Fruit fly (Drosophila melanogaster) whole organism, embryonic: ENCODE results near the gene CG15740.

Experiments
- Antp ChIP-seq: fragments of 200-800 bp; sonication (Bioruptor generic); optimal IDR thresholded peaks from 3 replicates; lab custom pipeline; 2016; ENCODE audit warnings: missing biosample characterization, missing genetic modification characterization
- Atf-2 ChIP-seq: fragments of 200-800 bp; sonication (Bioruptor generic); optimal IDR thresholded peaks from 2 replicates; lab custom pipeline; 2016; ENCODE audit warnings: missing biosample characterization, missing genetic modification characterization
- Atf6 ChIP-seq: fragments of 200-800 bp; sonication (Bioruptor generic); IDR thresholded peaks from 2 replicates; pipeline ENCODE4 v1.3.6; 2022; ENCODE audit warnings: missing biosample characterization, missing genetic modification characterization
- BtbVII ChIP-seq: fragments of 200-800 bp; sonication (Bioruptor generic); optimal IDR thresholded peaks from 3 replicates; lab custom pipeline; 2017; ENCODE audit warnings: missing biosample characterization, mild to moderate bottlenecking, missing genetic modification characterization
- CG12104 ChIP-seq: fragments of 200-800 bp; sonication (Bioruptor generic); optimal IDR thresholded peaks from 3 replicates; lab custom pipeline; 2016; ENCODE audit warnings: missing biosample characterization, missing genetic modification characterization
- CG12769 ChIP-seq: fragments of 200-800 bp; sonication (Bioruptor generic); optimal IDR thresholded peaks from 2 replicates; lab custom pipeline; 2019; ENCODE audit warnings: missing biosample characterization, mild to moderate bottlenecking, missing genetic modification characterization, moderate library complexity
- CG15011 ChIP-seq: fragments of 200-800 bp; sonication (Bioruptor generic); optimal IDR thresholded peaks from 3 replicates; lab custom pipeline; 2018; ENCODE audit warnings: missing biosample characterization, mild to moderate bottlenecking, missing genetic modification characterization
- CG1602 ChIP-seq: fragments of 200-800 bp; sonication (Bioruptor generic); optimal IDR thresholded peaks from 3 replicates; lab custom pipeline; 2016; ENCODE audit warnings: missing biosample characterization, missing genetic modification characterization
- CG1603 ChIP-seq: fragments of 200-800 bp; sonication (Bioruptor generic); optimal IDR thresholded peaks from 2 replicates; lab custom pipeline; 2019; ENCODE audit warnings: missing biosample characterization, mild to moderate bottlenecking, missing genetic modification characterization, moderate library complexity
- CG17361 ChIP-seq: fragments of 200-800 bp; sonication (Bioruptor generic); IDR thresholded peaks from 3 replicates; pipeline ENCODE4 v1.3.6; 2022; ENCODE audit warnings: missing biosample characterization, missing genetic modification characterization
- CG1792 ChIP-seq: fragments of 200-800 bp; sonication (Bioruptor generic); optimal IDR thresholded peaks from 2 replicates; lab custom pipeline; 2016; ENCODE audit warnings: missing biosample characterization, missing genetic modification characterization
- CG1832 ChIP-seq: fragments of 200-800 bp; sonication (Bioruptor generic); optimal IDR thresholded peaks from 2 replicates; lab custom pipeline; 2017; ENCODE audit warnings: missing biosample characterization, mild to moderate bottlenecking, missing genetic modification characterization, inconsistent platforms
- CG18476 ChIP-seq: fragments of 200-800 bp; sonication (Bioruptor generic); optimal IDR thresholded peaks from 2 replicates; lab custom pipeline; 2016; ENCODE audit warnings: missing biosample characterization, mild to moderate bottlenecking, missing genetic modification characterization
- CG18599 ChIP-seq: fragments of 200-800 bp; sonication (Bioruptor generic); optimal IDR thresholded peaks from 3 replicates; lab custom pipeline; 2017; ENCODE audit warnings: missing biosample characterization, missing genetic modification characterization, mild to moderate bottlenecking, moderate library complexity, missing genetic modification reagents
- CG31224 ChIP-seq: fragments of 200-800 bp; sonication (Bioruptor generic); IDR thresholded peaks from 2 replicates; pipeline ENCODE4 v1.3.6; 2022; ENCODE audit warnings: missing biosample characterization, missing genetic modification characterization
- CG31388 ChIP-seq: fragments of 200-800 bp; sonication (Bioruptor generic); optimal IDR thresholded peaks from 2 replicates; lab custom pipeline; 2016; ENCODE audit warnings: missing biosample characterization, missing genetic modification characterization
- CG32767 ChIP-seq: fragments of 200-800 bp; sonication (Bioruptor generic); IDR thresholded peaks from 2 replicates; pipeline ENCODE4 v1.3.6; 2022; ENCODE audit warnings: missing biosample characterization, missing genetic modification characterization
- CG4328 ChIP-seq: fragments of 200-800 bp; sonication (Bioruptor generic); optimal IDR thresholded peaks from 3 replicates; lab custom pipeline; 2017; ENCODE audit warnings: missing biosample characterization, missing genetic modification reagents, missing genetic modification characterization
- CG6791 ChIP-seq: fragments of 200-800 bp; sonication (Bioruptor generic); IDR thresholded peaks from 3 replicates; pipeline ENCODE4 v1.3.6; 2022; ENCODE audit warnings: missing biosample characterization, missing genetic modification characterization; ENCODE audit not compliant: partially characterized antibody
- CG7839 ChIP-seq: fragments of 200-800 bp; sonication (Bioruptor generic); optimal IDR thresholded peaks from 3 replicates; lab custom pipeline; 2018; ENCODE audit warnings: missing biosample characterization, mild to moderate bottlenecking, missing genetic modification characterization, moderate library complexity
- CG8924 ChIP-seq: fragments of 200-800 bp; optimal IDR thresholded peaks from 3 replicates; lab custom pipeline; 2019; ENCODE audit warnings: missing biosample characterization, mild to moderate bottlenecking, missing genetic modification characterization, moderate library complexity
- CG9437 ChIP-seq: fragments of 200-800 bp; sonication (Bioruptor generic); optimal IDR thresholded peaks from 2 replicates; lab custom pipeline; 2018; ENCODE audit warnings: missing biosample characterization, mild to moderate bottlenecking, missing genetic modification characterization
- CG9876 ChIP-seq: fragments of 200-800 bp; sonication (Bioruptor generic); optimal IDR thresholded peaks from 2 replicates; lab custom pipeline; 2016; ENCODE audit warnings: missing biosample characterization, missing genetic modification characterization
- Eip74EF ChIP-seq, 2 experiments: fragments of 200-800 bp in 1 of 2; fragments of >200 bp in 1 of 2; sonication (Bioruptor generic) in 1 of 2; optimal IDR thresholded peaks; 2 replicates each; lab custom pipeline; 2017 to 2019; ENCODE audit warnings: missing biosample characterization in 2 of 2, missing genetic modification characterization in 2 of 2, mild to moderate bottlenecking in 1 of 2, moderate library complexity in 1 of 2
- Ets97D ChIP-seq: fragments of 200-800 bp; sonication (Bioruptor generic); optimal IDR thresholded peaks from 3 replicates; lab custom pipeline; 2016; ENCODE audit warnings: missing biosample characterization, missing genetic modification characterization
- Fer3 ChIP-seq: fragments of 200-800 bp; sonication (Bioruptor generic); optimal IDR thresholded peaks from 2 replicates; lab custom pipeline; 2018; ENCODE audit warnings: missing biosample characterization, mild to moderate bottlenecking, missing genetic modification characterization, moderate library complexity
- H2.0 ChIP-seq: fragments of 200-800 bp; sonication (Bioruptor generic); IDR thresholded peaks from 2 replicates; pipeline ENCODE4 v1.3.6; 2022; ENCODE audit warnings: missing biosample characterization, missing genetic modification characterization
- Hr51 ChIP-seq, 2 experiments: fragments of 200-800 bp; sonication (Bioruptor generic); optimal IDR thresholded peaks; 2 replicates in 1 of 2; 3 replicates in 1 of 2; lab custom pipeline; 2016 to 2018; ENCODE audit warnings: missing biosample characterization in 2 of 2, missing genetic modification characterization in 2 of 2, mild to moderate bottlenecking in 1 of 2, moderate library complexity in 1 of 2
- Lhr ChIP-seq: fragments of 200-800 bp; sonication (Bioruptor generic); optimal IDR thresholded peaks from 3 replicates; lab custom pipeline; 2017; ENCODE audit warnings: mild to moderate bottlenecking, missing biosample characterization, missing genetic modification reagents, missing genetic modification characterization
- Lim3 ChIP-seq: fragments of 200-800 bp; sonication (Bioruptor generic); IDR thresholded peaks from 2 replicates; pipeline ENCODE4 v1.3.6; 2022; ENCODE audit warnings: missing biosample characterization, missing genetic modification characterization
- Mad ChIP-seq: fragments of 200-800 bp; sonication (Bioruptor generic); optimal IDR thresholded peaks from 2 replicates; lab custom pipeline; 2016; ENCODE audit warnings: missing biosample characterization, missing genetic modification characterization
- NC2α ChIP-seq: fragments of 200-800 bp; sonication (Bioruptor generic); optimal IDR thresholded peaks from 2 replicates; lab custom pipeline; 2016; ENCODE audit warnings: missing biosample characterization, missing genetic modification characterization
- Optix ChIP-seq: fragments of 200-800 bp; sonication (Bioruptor generic); IDR thresholded peaks from 3 replicates; pipeline ENCODE4 v1.3.6; 2022; ENCODE audit warnings: missing biosample characterization, missing genetic modification characterization
- Six4 ChIP-seq: fragments of 200-800 bp; sonication (Bioruptor generic); optimal IDR thresholded peaks from 2 replicates; lab custom pipeline; 2016; ENCODE audit warnings: missing biosample characterization, missing genetic modification characterization
- Sry-β ChIP-seq: fragments of 200-800 bp; sonication (Bioruptor generic); optimal IDR thresholded peaks from 2 replicates; lab custom pipeline; 2018; ENCODE audit warnings: missing biosample characterization, mild to moderate bottlenecking, missing genetic modification characterization, moderate library complexity
- bigmax ChIP-seq: fragments of 200-800 bp; sonication (Bioruptor generic); optimal IDR thresholded peaks from 2 replicates; lab custom pipeline; 2018; ENCODE audit warnings: missing biosample characterization, mild to moderate bottlenecking, missing genetic modification characterization
- danr ChIP-seq: fragments of 200-800 bp; sonication (Bioruptor generic); IDR thresholded peaks from 2 replicates; pipeline ENCODE4 v1.3.6; 2022; ENCODE audit warnings: missing biosample characterization, missing genetic modification characterization
- dati ChIP-seq: fragments of 200-800 bp; sonication (Bioruptor generic); IDR thresholded peaks from 2 replicates; pipeline ENCODE4 v1.3.6; 2022; ENCODE audit warnings: missing biosample characterization, missing genetic modification characterization
- esg ChIP-seq: fragments of 200-800 bp; sonication (Bioruptor generic); conservative IDR thresholded peaks from 2 replicates; pipeline ENCODE4 v1.3.6; 2022; ENCODE audit warnings: missing biosample characterization, missing genetic modification characterization
- ewg ChIP-seq: fragments of 200-800 bp; sonication (Bioruptor generic); optimal IDR thresholded peaks from 3 replicates; lab custom pipeline; 2017; ENCODE audit warnings: mild to moderate bottlenecking, missing biosample characterization, missing genetic modification reagents, missing genetic modification characterization
- gcm ChIP-seq: fragments of 200-800 bp; sonication (Bioruptor generic); optimal IDR thresholded peaks from 2 replicates; lab custom pipeline; 2019; ENCODE audit warnings: missing biosample characterization, mild to moderate bottlenecking, missing genetic modification characterization, moderate library complexity
- pfk ChIP-seq: fragments of 200-800 bp; sonication (Bioruptor generic); optimal IDR thresholded peaks from 2 replicates; lab custom pipeline; 2018; ENCODE audit warnings: missing biosample characterization, mild to moderate bottlenecking, missing genetic modification characterization, moderate library complexity
- pros ChIP-seq: fragments of 200-800 bp; sonication (Bioruptor generic); optimal IDR thresholded peaks from 3 replicates; lab custom pipeline; 2019; ENCODE audit warnings: missing biosample characterization, mild to moderate bottlenecking, missing genetic modification characterization, moderate library complexity
- ranshi ChIP-seq: fragments of 200-800 bp; sonication (Bioruptor generic); IDR thresholded peaks from 2 replicates; pipeline ENCODE4 v1.3.6; 2022; ENCODE audit warnings: missing biosample characterization, missing genetic modification characterization
- row ChIP-seq: fragments of 200-800 bp; sonication (Bioruptor generic); IDR thresholded peaks from 3 replicates; pipeline ENCODE4 v1.3.6; 2022; ENCODE audit warnings: missing biosample characterization, missing genetic modification characterization
- sim ChIP-seq: fragments of 200-800 bp; sonication (Bioruptor generic); IDR thresholded peaks from 2 replicates; pipeline ENCODE4 v1.3.6; 2022; ENCODE audit warnings: missing biosample characterization, missing genetic modification characterization
- sr ChIP-seq: fragments of 200-800 bp; sonication (Bioruptor generic); IDR thresholded peaks from 3 replicates; pipeline ENCODE4 v1.3.6; 2022; ENCODE audit warnings: missing biosample characterization, missing genetic modification characterization
- stc ChIP-seq: fragments of 200-800 bp; sonication (Bioruptor generic); IDR thresholded peaks from 2 replicates; pipeline ENCODE4 v1.3.6; 2022; ENCODE audit warnings: missing biosample characterization, missing genetic modification characterization
- tap ChIP-seq: fragments of 200-800 bp; optimal IDR thresholded peaks from 3 replicates; lab custom pipeline; 2019; ENCODE audit warnings: missing biosample characterization, mild to moderate bottlenecking, missing genetic modification characterization, moderate library complexity
- trem ChIP-seq: fragments of 200-800 bp; optimal IDR thresholded peaks from 3 replicates; lab custom pipeline; 2019; ENCODE audit warnings: missing biosample characterization, mild to moderate bottlenecking, missing genetic modification characterization, moderate library complexity
- unc-4 ChIP-seq: fragments of 200-800 bp; sonication (Bioruptor generic); IDR thresholded peaks from 2 replicates; pipeline ENCODE4 v1.3.6; 2022; ENCODE audit warnings: missing biosample characterization, missing genetic modification characterization; ENCODE audit not compliant: partially characterized antibody

The CG15740 gene

dm6 chrX:11852310-11852709 lies 6.4 kb upstream of the CG15740 start, which contains the start of gene p24-1 (continued):
- peak; percentile 54 for TF ChIP-seq row (GFP tag; lab: Robert Waterston, UW)
- TF ChIP-seq CG1832 (GFP tag; lab: Kevin White, UChicago), result no peak
- TF ChIP-seq Hr51 (GFP tag; optimal IDR thresholded peaks at IDR 0.05; lab: Kevin White, UChicago), result peak in 1 of 2 experiments; percentile 49
- no peak for TF ChIP-seq Lim3
- TF ChIP-seq Atf6 (GFP tag; lab: Robert Waterston, UW), result no peak
- peak; percentile 11 for TF ChIP-seq CG9876 (GFP tag; lab: Kevin White, UChicago)
- TF ChIP-seq NC2α (GFP tag; lab: Kevin White, UChicago), result no peak
- TF ChIP-seq CG1792, result peak; percentile 65
- no peak for TF ChIP-seq CG12104 (GFP tag; lab: Kevin White, UChicago)
- peak; percentile 90 for TF ChIP-seq unc-4 (GFP tag; lab: Robert Waterston, UW)
- peak; percentile 60 for TF ChIP-seq gcm (GFP tag; lab: Kevin White, UChicago)
- 0 out of 3 replicates have a peak, but pooled peaks have one; percentile 13 for TF ChIP-seq CG17361 (GFP tag; lab: Robert Waterston, UW)
- no peak for TF ChIP-seq Atf-2 (GFP tag; lab: Kevin White, UChicago)
- no peak for TF ChIP-seq Six4 (GFP tag; lab: Kevin White, UChicago)
- TF ChIP-seq Fer3, result peak; percentile 12
- no peak for TF ChIP-seq sr (GFP tag; lab: Robert Waterston, UW)
- TF ChIP-seq CG8924 (tag; lab: Kevin White, UChicago), result no peak
- no peak for TF ChIP-seq ranshi
- TF ChIP-seq CG4328 (GFP tag; lab: Kevin White, UChicago), result no peak
- TF ChIP-seq CG1602 (GFP tag; lab: Kevin White, UChicago), result peak; percentile 13
- no peak for TF ChIP-seq Mad (GFP tag; lab: Kevin White, UChicago)
- TF ChIP-seq Optix (GFP tag; lab: Robert Waterston, UW), result no peak
- TF ChIP-seq CG12769, result peak; percentile 30
- TF ChIP-seq H2.0 (GFP tag; lab: Robert Waterston, UW), result no peak
- peak; percentile 54 for TF ChIP-seq trem
- no peak for TF ChIP-seq sim (GFP tag; lab: Robert Waterston, UW)
- TF ChIP-seq BtbVII (GFP tag; lab: Kevin White, UChicago), result no peak
- TF ChIP-seq Antp (GFP tag; lab: Kevin White, UChicago), result peak; percentile 39
- TF ChIP-seq pros (GFP tag; lab: Kevin White, UChicago), result no peak
- no peak for TF ChIP-seq esg (GFP tag; lab: Robert Waterston, UW)
- TF ChIP-seq Sry-β (GFP tag; lab: Kevin White, UChicago), result peak; percentile 63
- TF ChIP-seq CG1603 (tag; lab: Kevin White, UChicago), result peak; percentile 79
- peak; percentile 11 for TF ChIP-seq Lhr (GFP tag; lab: Kevin White, UChicago)
- TF ChIP-seq CG18599, result peak; percentile 46
- no peak for TF ChIP-seq CG31388 (GFP tag; lab: Kevin White, UChicago)
- no peak for TF ChIP-seq danr (GFP tag; lab: Robert Waterston, UW)
- TF ChIP-seq stc (GFP tag; lab: Robert Waterston, UW), result no peak; the same call in 1 of the 2 replicates
- TF ChIP-seq CG31224, result no peak
- TF ChIP-seq tap (tag; lab: Kevin White, UChicago), result peak; percentile 12
- TF ChIP-seq Ets97D (GFP tag; lab: Kevin White, UChicago), result peak; percentile 89
- no peak for TF ChIP-seq CG32767 (GFP tag; lab: Robert Waterston, UW)
- TF ChIP-seq CG6791 (GFP tag; lab: Robert Waterston, UW), result peak; percentile 88
- no peak for TF ChIP-seq Eip74EF (GFP tag; optimal IDR thresholded peaks at IDR 0.05; lab: Kevin White, UChicago)
- TF ChIP-seq CG18476 (GFP tag; lab: Kevin White, UChicago), result peak; percentile 27
- TF ChIP-seq bigmax, result no peak
- TF ChIP-seq CG15011 (GFP tag; lab: Kevin White, UChicago), result no peak
- TF ChIP-seq CG7839, result peak; percentile 25
- TF ChIP-seq ewg (GFP tag; lab: Kevin White, UChicago), result no peak
- TF ChIP-seq pfk (GFP tag; lab: Kevin White, UChicago), result peak; percentile 18
- TF ChIP-seq dati (GFP tag; lab: Robert Waterston, UW), result no peak
- TF ChIP-seq CG9437 (GFP tag; lab: Kevin White, UChicago), result peak; percentile 80
